Fruit fly (Drosophila melanogaster) whole organism, embryonic: ENCODE data around the gene DZIP1.
A peak's percentile ranks its signal among the peaks of the same experiment; 100 is the strongest.

ENCODE experiments used
- Aef1 ChIP-seq: fragments of 200-800 bp; sonication (Bioruptor generic); IDR thresholded peaks from 3 replicates; pipeline ENCODE4 v1.3.6; 2022; ENCODE audit warnings: missing biosample characterization, missing genetic modification characterization
- Atf6 ChIP-seq: fragments of 200-800 bp; sonication (Bioruptor generic); IDR thresholded peaks from 2 replicates; pipeline ENCODE4 v1.3.6; 2022; ENCODE audit warnings: missing biosample characterization, missing genetic modification characterization
- B-H2 ChIP-seq: fragments of 200-800 bp; sonication (Bioruptor generic); optimal IDR thresholded peaks from 2 replicates; lab custom pipeline; 2018; ENCODE audit warnings: missing biosample characterization, mild to moderate bottlenecking, missing genetic modification characterization
- Bgb ChIP-seq: fragments of 200-800 bp; sonication (Bioruptor generic); IDR thresholded peaks from 2 replicates; pipeline ENCODE4 v1.3.6; 2022; ENCODE audit warnings: missing biosample characterization, missing genetic modification characterization; ENCODE audit not compliant: partially characterized antibody
- CG11247 ChIP-seq: fragments of 200-800 bp; sonication (Bioruptor generic); IDR thresholded peaks from 2 replicates; pipeline ENCODE4 v1.3.6; 2022; ENCODE audit warnings: missing biosample characterization, missing genetic modification characterization
- CG11398 ChIP-seq: fragments of 200-800 bp; sonication (Bioruptor generic); optimal IDR thresholded peaks from 2 replicates; lab custom pipeline; 2016; ENCODE audit warnings: missing biosample characterization, missing genetic modification characterization
- CG12155 ChIP-seq: fragments of 200-800 bp; sonication (Bioruptor generic); optimal IDR thresholded peaks from 3 replicates; lab custom pipeline; 2016; ENCODE audit warnings: missing biosample characterization, missing genetic modification characterization
- CG13287 ChIP-seq: fragments of 200-800 bp; sonication (Bioruptor generic); IDR thresholded peaks from 2 replicates; pipeline ENCODE4 v1.3.6; 2022; ENCODE audit warnings: missing biosample characterization, missing genetic modification characterization; ENCODE audit not compliant: partially characterized antibody
- CG13775 ChIP-seq: fragments of 200-800 bp; sonication (Bioruptor generic); optimal IDR thresholded peaks from 3 replicates; lab custom pipeline; 2017; ENCODE audit warnings: missing biosample characterization, mild to moderate bottlenecking, missing genetic modification characterization
- CG14860 ChIP-seq: fragments of 200-800 bp; sonication (Bioruptor generic); IDR thresholded peaks from 3 replicates; pipeline ENCODE4 v1.3.6; 2022; ENCODE audit warnings: missing biosample characterization, missing genetic modification characterization; ENCODE audit not compliant: partially characterized antibody
- CG16815 ChIP-seq: fragments of 200-800 bp; sonication (Bioruptor generic); optimal IDR thresholded peaks from 3 replicates; lab custom pipeline; 2017; ENCODE audit warnings: missing biosample characterization, mild to moderate bottlenecking, missing genetic modification characterization
- CG17328 ChIP-seq: fragments of 200-800 bp; sonication (Bioruptor generic); IDR thresholded peaks from 2 replicates; pipeline ENCODE4 v1.3.6; 2022; ENCODE audit warnings: missing biosample characterization, missing genetic modification characterization
- CG18476 ChIP-seq: fragments of 200-800 bp; sonication (Bioruptor generic); optimal IDR thresholded peaks from 2 replicates; lab custom pipeline; 2016; ENCODE audit warnings: missing biosample characterization, mild to moderate bottlenecking, missing genetic modification characterization
- CG30403 ChIP-seq: fragments of 200-800 bp; sonication (Bioruptor generic); optimal IDR thresholded peaks from 3 replicates; lab custom pipeline; 2016; ENCODE audit warnings: missing biosample characterization, missing genetic modification characterization
- CG3281 ChIP-seq: fragments of 200-800 bp; sonication (Bioruptor generic); optimal IDR thresholded peaks from 3 replicates; lab custom pipeline; 2017; ENCODE audit warnings: missing biosample characterization, mild to moderate bottlenecking, missing genetic modification characterization
- CG4854 ChIP-seq: fragments of 200-800 bp; sonication (Bioruptor generic); optimal IDR thresholded peaks from 2 replicates; lab custom pipeline; 2016; ENCODE audit warnings: missing biosample characterization, missing genetic modification characterization, inconsistent platforms
- CG5245 ChIP-seq: fragments of 200-800 bp; sonication (Bioruptor generic); optimal IDR thresholded peaks from 3 replicates; lab custom pipeline; 2016; ENCODE audit warnings: missing biosample characterization, missing genetic modification characterization
- CG6175 ChIP-seq: fragments of 200-800 bp; sonication (Bioruptor generic); IDR thresholded peaks from 3 replicates; pipeline ENCODE4 v1.3.6; 2022; ENCODE audit warnings: missing biosample characterization, missing genetic modification characterization
- CG7928 ChIP-seq: fragments of 200-800 bp; sonication (Bioruptor generic); optimal IDR thresholded peaks from 2 replicates; lab custom pipeline; 2017; ENCODE audit warnings: missing biosample characterization, mild to moderate bottlenecking, missing genetic modification characterization
- CG8359 ChIP-seq: fragments of 200-800 bp; sonication (Bioruptor generic); optimal IDR thresholded peaks from 2 replicates; lab custom pipeline; 2017; ENCODE audit warnings: missing biosample characterization, mild to moderate bottlenecking, missing genetic modification characterization, borderline replicate concordance
- CG9437 ChIP-seq: fragments of 200-800 bp; sonication (Bioruptor generic); optimal IDR thresholded peaks from 2 replicates; lab custom pipeline; 2018; ENCODE audit warnings: missing biosample characterization, mild to moderate bottlenecking, missing genetic modification characterization
- Camta ChIP-seq: fragments of 200-800 bp; sonication (Bioruptor generic); optimal IDR thresholded peaks from 2 replicates; lab custom pipeline; 2016; ENCODE audit warnings: missing biosample characterization, missing genetic modification characterization
- D19A ChIP-seq: fragments of 200-800 bp; optimal IDR thresholded peaks from 3 replicates; lab custom pipeline; 2019; ENCODE audit warnings: missing biosample characterization, mild to moderate bottlenecking, missing genetic modification characterization, moderate library complexity
- Dad ChIP-seq: fragments of 200-800 bp; sonication (Bioruptor generic); optimal IDR thresholded peaks from 3 replicates; lab custom pipeline; 2016; ENCODE audit warnings: missing biosample characterization, missing genetic modification characterization
- Doc3 ChIP-seq: fragments of 200-800 bp; sonication (Bioruptor generic); IDR thresholded peaks from 3 replicates; pipeline ENCODE4 v1.3.6; 2022; ENCODE audit warnings: missing biosample characterization, missing genetic modification characterization; ENCODE audit not compliant: partially characterized antibody
- Gsc ChIP-seq: fragments of 200-800 bp; sonication (Bioruptor generic); IDR thresholded peaks from 2 replicates; pipeline ENCODE4 v1.3.6; 2022; ENCODE audit warnings: missing biosample characterization, missing genetic modification characterization
- Hr78 ChIP-seq, 2 experiments: fragments of 200-800 bp in 1 of 2; fragments of >200 bp in 1 of 2; sonication (Bioruptor generic) in 1 of 2; optimal IDR thresholded peaks; 2 replicates each; lab custom pipeline; 2017 to 2019; ENCODE audit warnings: missing biosample characterization in 2 of 2, missing genetic modification characterization in 2 of 2, mild to moderate bottlenecking in 1 of 2, moderate library complexity in 1 of 2
- Kr ChIP-seq: fragments of 200-800 bp; sonication (Bioruptor generic); optimal IDR thresholded peaks from 2 replicates; lab custom pipeline; 2017; ENCODE audit warnings: missing biosample characterization, mild to moderate bottlenecking, missing genetic modification characterization
- Neu2 ChIP-seq: fragments of 200-800 bp; sonication (Bioruptor generic); optimal IDR thresholded peaks from 3 replicates; lab custom pipeline; 2016; ENCODE audit warnings: missing biosample characterization, missing genetic modification characterization, borderline replicate concordance
- amos ChIP-seq: fragments of 200-800 bp; sonication (Bioruptor generic); IDR thresholded peaks from 2 replicates; pipeline ENCODE4 v1.3.6; 2022; ENCODE audit warnings: missing biosample characterization, missing genetic modification characterization; ENCODE audit not compliant: partially characterized antibody
- ato ChIP-seq: fragments of 200-800 bp; sonication (Bioruptor generic); IDR thresholded peaks from 2 replicates; pipeline ENCODE4 v1.3.6; 2022; ENCODE audit warnings: missing biosample characterization, missing genetic modification characterization; ENCODE audit not compliant: partially characterized antibody
- bbx ChIP-seq: fragments of 200-800 bp; sonication (Bioruptor generic); IDR thresholded peaks from 2 replicates; pipeline ENCODE4 v1.3.6; 2022; ENCODE audit warnings: missing biosample characterization, missing genetic modification characterization; ENCODE audit not compliant: partially characterized antibody
- bcd ChIP-seq: fragments of 200-800 bp; sonication (Bioruptor generic); optimal IDR thresholded peaks from 2 replicates; lab custom pipeline; 2017; ENCODE audit warnings: missing biosample characterization, mild to moderate bottlenecking, missing genetic modification characterization
- br ChIP-seq: fragments of >200 bp; optimal IDR thresholded peaks from 2 replicates; lab custom pipeline; 2017
- corto ChIP-seq: fragments of 200-800 bp; sonication (Bioruptor generic); optimal IDR thresholded peaks from 2 replicates; lab custom pipeline; 2016; ENCODE audit warnings: missing biosample characterization, mild to moderate bottlenecking, missing genetic modification characterization, moderate library complexity
- croc ChIP-seq: fragments of 200-800 bp; sonication (Bioruptor generic); conservative IDR thresholded peaks from 3 replicates; pipeline ENCODE4 v1.3.6; 2022; ENCODE audit warnings: missing biosample characterization, missing genetic modification characterization
- dan ChIP-seq: fragments of 200-800 bp; sonication (Bioruptor generic); IDR thresholded peaks from 2 replicates; pipeline ENCODE4 v1.3.6; 2022; ENCODE audit warnings: missing biosample characterization, missing genetic modification characterization
- ewg ChIP-seq: fragments of 200-800 bp; sonication (Bioruptor generic); optimal IDR thresholded peaks from 3 replicates; lab custom pipeline; 2017; ENCODE audit warnings: mild to moderate bottlenecking, missing biosample characterization, missing genetic modification reagents, missing genetic modification characterization
- eyg ChIP-seq: fragments of 200-800 bp; sonication (Bioruptor generic); optimal IDR thresholded peaks from 3 replicates; lab custom pipeline; 2016; ENCODE audit warnings: missing biosample characterization, missing genetic modification characterization
- gsb ChIP-seq: fragments of 200-800 bp; sonication (Bioruptor generic); IDR thresholded peaks from 2 replicates; pipeline ENCODE4 v1.3.6; 2022; ENCODE audit warnings: missing biosample characterization, missing genetic modification characterization
- gt ChIP-seq: fragments of 200-800 bp; sonication (Bioruptor generic); IDR thresholded peaks from 2 replicates; pipeline ENCODE4 v1.3.6; 2022; ENCODE audit warnings: missing biosample characterization, missing genetic modification characterization
- kay ChIP-seq: fragments of 200-800 bp; sonication (Bioruptor generic); optimal IDR thresholded peaks from 2 replicates; lab custom pipeline; 2016; ENCODE audit warnings: missing biosample characterization, missing genetic modification characterization
- lab ChIP-seq: fragments of 200-800 bp; sonication (Bioruptor generic); optimal IDR thresholded peaks from 3 replicates; lab custom pipeline; 2017; ENCODE audit warnings: missing biosample characterization, missing genetic modification characterization, mild to moderate bottlenecking, moderate library complexity, missing genetic modification reagents
- lbe ChIP-seq: fragments of 200-800 bp; sonication (Bioruptor generic); optimal IDR thresholded peaks from 2 replicates; lab custom pipeline; 2016; ENCODE audit warnings: missing biosample characterization, mild to moderate bottlenecking, missing genetic modification characterization
- pan ChIP-seq, 4 experiments: fragments of >200 bp in 3 of 4; fragments of 200-800 bp in 1 of 4; sonication (Bioruptor generic) in 1 of 4; optimal IDR thresholded peaks in 3 of 4; IDR thresholded peaks in 1 of 4; 2 replicates each; pipeline versions ENCODE4 v1.3.6 to Lab custom; 2017 to 2022; ENCODE audit warnings: missing biosample characterization in 2 of 4, missing genetic modification characterization in 2 of 4, mixed read lengths in 1 of 4
- slou ChIP-seq: fragments of 200-800 bp; sonication (Bioruptor generic); optimal IDR thresholded peaks from 3 replicates; lab custom pipeline; 2016; ENCODE audit warnings: missing biosample characterization, missing genetic modification characterization
- stwl ChIP-seq: fragments of 200-800 bp; sonication (Bioruptor generic); optimal IDR thresholded peaks from 3 replicates; lab custom pipeline; 2018; ENCODE audit warnings: missing biosample characterization, mild to moderate bottlenecking, missing genetic modification characterization, moderate library complexity
- sug ChIP-seq: fragments of 200-800 bp; optimal IDR thresholded peaks from 2 replicates; lab custom pipeline; 2019; ENCODE audit warnings: missing biosample characterization, mild to moderate bottlenecking, missing genetic modification characterization, moderate library complexity
- zen ChIP-seq: fragments of 200-800 bp; sonication (Bioruptor generic); optimal IDR thresholded peaks from 3 replicates; lab custom pipeline; 2018; ENCODE audit warnings: missing biosample characterization, mild to moderate bottlenecking, missing genetic modification characterization, moderate library complexity

The DZIP1 gene

dm6 chr3R:24543033-24543675 is 28.1 kb downstream of the DZIP1 start (continued):
- TF ChIP-seq Doc3 (no peak), lab (GFP tag; lab: Kevin White, UChicago) (peak; percentile 94), Hr78 (GFP tag; optimal IDR thresholded peaks at IDR 0.05; lab: Kevin White, UChicago) (peak in 1 of 2 experiments; percentile 70), B-H2 (GFP tag; lab: Kevin White, UChicago) (peak; percentile 98), stwl (no peak), slou (GFP tag; lab: Kevin White, UChicago) (peak; percentile 51), CG4854 (no peak), dan (GFP tag; lab: Robert Waterston, UW) (no peak), bcd (peak; percentile 92), amos (GFP tag; lab: Robert Waterston, UW) (no peak), CG14860 (no peak), Gsc (GFP tag; lab: Robert Waterston, UW) (peak; percentile 72; the same call in 1 of the 2 replicates), Kr (GFP tag; lab: Kevin White, UChicago) (no peak), br (no peak), CG9437 (GFP tag; lab: Kevin White, UChicago) (peak; percentile 87), Aef1 (GFP tag; lab: Robert Waterston, UW) (peak; percentile 95), kay (peak; percentile 76), CG13287 (no peak), CG6175 (GFP tag; lab: Robert Waterston, UW) (peak; percentile 93), CG12155 (GFP tag; lab: Kevin White, UChicago) (peak; percentile 92), CG16815 (GFP tag; lab: Kevin White, UChicago) (peak; percentile 73), Bgb (GFP tag; lab: Robert Waterston, UW) (no peak), CG13775 (GFP tag; lab: Kevin White, UChicago) (peak; percentile 83), Neu2 (no peak), CG11247 (GFP tag; lab: Robert Waterston, UW) (peak; percentile 97), bbx (GFP tag; lab: Robert Waterston, UW) (no peak), croc (GFP tag; lab: Robert Waterston, UW) (peak; percentile 65), pan (optimal IDR thresholded peaks at IDR 0.05; lab: Kevin White, UChicago) (no peak), pan (GFP tag; optimal IDR thresholded peaks at IDR 0.05 in 1 of 2, IDR thresholded peaks at IDR 0.05 in 1 of 2) (peak in 1 of 2 experiments; percentile 96), CG8359 (peak; percentile 44), CG17328 (GFP tag; lab: Robert Waterston, UW) (peak; percentile 94), corto (GFP tag; lab: Kevin White, UChicago) (peak; percentile 60), CG30403 (GFP tag; lab: Kevin White, UChicago) (peak; percentile 90), Dad (GFP tag; lab: Kevin White, UChicago) (peak; percentile 89), lbe (GFP tag; lab: Kevin White, UChicago) (peak; percentile 93)

- TF ChIP-seq amos (GFP tag; lab: Robert Waterston, UW) (peak; percentile 56; the same call in 1 of the 2 replicates), CG3281 (peak; percentile 39), gt (GFP tag; lab: Robert Waterston, UW) (no peak), ewg (GFP tag; lab: Kevin White, UChicago) (peak; percentile 15), CG5245 (peak; percentile 10), sug (tag; lab: Kevin White, UChicago) (peak; percentile 57), CG7928 (peak; percentile 25), CG18476 (peak; percentile 52), zen (tag; lab: Kevin White, UChicago) (no peak), gsb (GFP tag; lab: Robert Waterston, UW) (no peak), D19A (tag; lab: Kevin White, UChicago) (no peak), Atf6 (GFP tag; lab: Robert Waterston, UW) (peak; percentile 58), Camta (GFP tag; lab: Kevin White, UChicago) (peak; percentile 49), CG11398 (GFP tag; lab: Kevin White, UChicago) (no peak), eyg (GFP tag; lab: Kevin White, UChicago) (peak; percentile 22), ato (peak; percentile 65; the same call in 1 of the 2 replicates)
These were observed 28.7 kb downstream of the DZIP1 start, which contains the start of gene Cftr for dm6 chr3R:24543676-24544277. Cftr (minus strand) TSS chr3R:24543914.
